Worm (Caenorhabditis elegans): ENCODE results near the gene pnp-1.

DNA sequence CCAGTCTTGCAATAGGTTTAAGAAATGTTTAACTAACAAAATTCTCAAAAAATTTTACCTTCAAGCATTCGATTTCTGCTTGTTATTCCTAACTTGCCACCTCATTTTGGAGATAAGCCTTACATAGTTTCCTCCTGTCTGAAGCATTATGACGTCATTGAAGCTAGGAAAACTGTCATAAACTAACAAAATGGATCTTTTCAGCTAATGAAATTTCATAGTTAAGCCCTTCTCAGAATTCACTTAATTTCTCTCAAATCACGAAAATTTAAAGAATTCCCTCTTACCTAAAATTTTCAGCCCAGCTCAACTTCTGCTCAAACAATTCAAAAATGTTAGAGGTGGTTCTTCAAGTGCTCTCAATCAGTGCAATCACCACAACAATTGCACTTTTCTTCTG lies 9.1 kb upstream of the pnp-1 start, which contains the start of gene swt-1:
- TF ChIP-seq nhr-237 (tag; optimal IDR thresholded peaks at IDR 0.05) = no peak
- TF ChIP-seq sma-9 (GFP tag; optimal IDR thresholded peaks at IDR 0.05) = no peak
- no peak for TF ChIP-seq sma-9 (tag; optimal IDR thresholded peaks at IDR 0.05)
- TF ChIP-seq aly-2 (tag; optimal IDR thresholded peaks at IDR 0.05) = no peak
- TF ChIP-seq nhr-77 (tag; optimal IDR thresholded peaks at IDR 0.05) = no peak
- TF ChIP-seq lsy-2 (tag; optimal IDR thresholded peaks at IDR 0.05) = no peak
- no peak for TF ChIP-seq ceh-16 (tag; optimal IDR thresholded peaks at IDR 0.05)
- no peak for TF ChIP-seq ama-1 (optimal IDR thresholded peaks at IDR 0.05)
- TF ChIP-seq lin-13 (GFP tag; optimal IDR thresholded peaks at IDR 0.05) = no peak
- TF ChIP-seq blmp-1 (tag; optimal IDR thresholded peaks at IDR 0.05; ENCODE audit: insufficient read depth) = no peak
- TF ChIP-seq mab-5 (tag; optimal IDR thresholded peaks at IDR 0.05) = no peak

Measured in whole organism, L2 larva.